Worm (Caenorhabditis elegans) whole organism, L1 larva: Measurements from ENCODE around the gene F46H5.2.

ENCODE experiments used
- Y116A8C.19 ChIP-seq: sonication (generic microtip); optimal IDR thresholded peaks from 2 replicates; lab custom pipeline; 2016; ENCODE audit warnings: missing compliant biosample characterization, missing genetic modification characterization, borderline replicate concordance
- aha-1 ChIP-seq: fragments of 150-350 bp; optimal IDR thresholded peaks from 2 replicates; lab custom pipeline; 2014; ENCODE audit warnings: missing biosample characterization, missing genetic modification characterization
- alr-1 ChIP-seq: fragments of 200-800 bp; sonication (Bioruptor generic); optimal IDR thresholded peaks from 2 replicates; lab custom pipeline; 2018; ENCODE audit warnings: borderline replicate concordance, mild to moderate bottlenecking, missing genetic modification characterization, missing compliant biosample characterization
- blmp-1 ChIP-seq: fragments of 150-350 bp; optimal IDR thresholded peaks from 2 replicates; lab custom pipeline; 2014; ENCODE audit warnings: missing biosample characterization, missing genetic modification characterization
- ceh-63 ChIP-seq: fragments of 200-800 bp; sonication (Bioruptor generic); optimal IDR thresholded peaks from 2 replicates; lab custom pipeline; 2018; ENCODE audit warnings: mild to moderate bottlenecking, missing genetic modification characterization, missing compliant biosample characterization
- ceh-90 ChIP-seq: sonication (generic microtip); optimal IDR thresholded peaks from 2 replicates; lab custom pipeline; 2016; ENCODE audit warnings: missing genetic modification characterization, missing compliant biosample characterization
- dsc-1 ChIP-seq: sonication (generic microtip); optimal IDR thresholded peaks from 2 replicates; lab custom pipeline; 2016; ENCODE audit warnings: mild to moderate bottlenecking, missing genetic modification characterization, missing compliant biosample characterization
- efl-3 ChIP-seq: fragments of 200-800 bp; sonication (Bioruptor generic); optimal IDR thresholded peaks from 2 replicates; lab custom pipeline; 2018; ENCODE audit warnings: mild to moderate bottlenecking, missing genetic modification characterization, missing compliant biosample characterization
- egl-13 ChIP-seq: sonication (generic microtip); optimal IDR thresholded peaks from 2 replicates; lab custom pipeline; 2016; ENCODE audit warnings: missing genotype, missing genetic modification reagents, missing genetic modification characterization, missing compliant biosample characterization
- elt-2 ChIP-seq: sonication (generic microtip); optimal IDR thresholded peaks from 2 replicates; lab custom pipeline; 2016; ENCODE audit warnings: missing genetic modification characterization, mild to moderate bottlenecking, inconsistent platforms, missing compliant biosample characterization, missing genetic modification reagents
- elt-3 ChIP-seq, 6 experiments: fragments of 150-350 bp in 1 of 6; sonication (generic microtip); optimal IDR thresholded peaks; 2 replicates each; lab custom pipeline; 2017 to 2018; ENCODE audit warnings: missing biosample characterization in 6 of 6, missing genetic modification characterization in 6 of 6, inconsistent platforms in 1 of 6
- ets-5 ChIP-seq: fragments of 200-800 bp; sonication (Bioruptor generic); IDR thresholded peaks from 2 replicates; pipeline ENCODE4 v1.3.6; 2022; ENCODE audit warnings: missing genetic modification characterization, missing compliant biosample characterization
- fkh-10 ChIP-seq: sonication (generic microtip); optimal IDR thresholded peaks from 2 replicates; lab custom pipeline; 2017; ENCODE audit warnings: missing biosample characterization, missing genetic modification reagents, missing genetic modification characterization
- fkh-8 ChIP-seq: sonication (generic microtip); optimal IDR thresholded peaks from 2 replicates; lab custom pipeline; 2016; ENCODE audit warnings: mild to moderate bottlenecking, missing genetic modification characterization, missing compliant biosample characterization
- fos-1 ChIP-seq: fragments of 150-350 bp; optimal IDR thresholded peaks from 2 replicates; lab custom pipeline; 2014; ENCODE audit warnings: missing biosample characterization, missing genetic modification characterization
- hlh-17 ChIP-seq: fragments of 200-800 bp; sonication (Bioruptor generic); optimal IDR thresholded peaks from 2 replicates; lab custom pipeline; 2018; ENCODE audit warnings: missing genetic modification characterization, mild to moderate bottlenecking, missing compliant biosample characterization, moderate library complexity, borderline replicate concordance
- hpl-2 ChIP-seq: fragments of 150-350 bp; optimal IDR thresholded peaks from 2 replicates; lab custom pipeline; 2014; ENCODE audit warnings: missing biosample characterization, missing genetic modification reagents, missing genetic modification characterization
- irx-1 ChIP-seq: sonication (generic microtip); optimal IDR thresholded peaks from 2 replicates; lab custom pipeline; 2016; ENCODE audit warnings: missing genetic modification characterization, missing compliant biosample characterization
- isw-1 ChIP-seq: fragments of 200-800 bp; sonication (Bioruptor generic); IDR thresholded peaks from 2 replicates; pipeline ENCODE4 v1.3.6; 2022; ENCODE audit warnings: missing genetic modification characterization, missing compliant biosample characterization
- lin-13 ChIP-seq: fragments of 150-350 bp; optimal IDR thresholded peaks from 2 replicates; lab custom pipeline; 2014; ENCODE audit warnings: missing biosample characterization, missing genetic modification reagents, missing genetic modification characterization
- lin-15B ChIP-seq: fragments of 150-350 bp; sonication (generic microtip); optimal IDR thresholded peaks from 3 replicates; lab custom pipeline; 2014; ENCODE audit warnings: missing biosample characterization, missing genetic modification characterization
- lin-39 ChIP-seq: fragments of 150-350 bp; optimal IDR thresholded peaks from 2 replicates; lab custom pipeline; 2014; ENCODE audit warnings: missing biosample characterization, missing genetic modification reagents, missing genetic modification characterization
- lir-3 ChIP-seq: sonication (generic microtip); optimal IDR thresholded peaks from 2 replicates; lab custom pipeline; 2016; ENCODE audit warnings: mild to moderate bottlenecking, missing genetic modification characterization, moderate library complexity, missing compliant biosample characterization; ENCODE audit not compliant: poor library complexity
- mdl-1 ChIP-seq, 2 experiments: fragments of 150-350 bp; optimal IDR thresholded peaks; 2 replicates each; lab custom pipeline; 2014 to 2017; ENCODE audit warnings: missing biosample characterization in 2 of 2, missing genetic modification characterization in 2 of 2, inconsistent platforms in 1 of 2
- mef-2 ChIP-seq: fragments of 150-350 bp; optimal IDR thresholded peaks from 2 replicates; lab custom pipeline; 2014; ENCODE audit warnings: missing biosample characterization, missing genetic modification characterization
- nhr-11 ChIP-seq: fragments of 150-350 bp; optimal IDR thresholded peaks from 2 replicates; lab custom pipeline; 2014; ENCODE audit warnings: missing biosample characterization, missing genetic modification characterization
- nhr-19 ChIP-seq: fragments of 200-800 bp; sonication (Bioruptor generic); conservative IDR thresholded peaks from 2 replicates; pipeline ENCODE4 v1.3.6; 2022; ENCODE audit warnings: missing genetic modification characterization, missing compliant biosample characterization
- nhr-28 ChIP-seq: fragments of 150-350 bp; optimal IDR thresholded peaks from 2 replicates; lab custom pipeline; 2014; ENCODE audit warnings: missing biosample characterization, missing genetic modification characterization
- nhr-47 ChIP-seq: sonication (generic microtip); optimal IDR thresholded peaks from 2 replicates; lab custom pipeline; 2016; ENCODE audit warnings: mild to moderate bottlenecking, missing genetic modification characterization, moderate library complexity, missing compliant biosample characterization
- nhr-71 ChIP-seq: sonication (generic microtip); optimal IDR thresholded peaks from 2 replicates; lab custom pipeline; 2016; ENCODE audit warnings: mild to moderate bottlenecking, missing genetic modification characterization, moderate library complexity, missing compliant biosample characterization
- nhr-76 ChIP-seq: sonication (generic microtip); optimal IDR thresholded peaks from 2 replicates; lab custom pipeline; 2017; ENCODE audit warnings: missing biosample characterization, missing genetic modification characterization
- nhr-85 ChIP-seq: sonication (generic microtip); peaks from one replicate; lab custom pipeline; 2016; ENCODE audit warnings: missing genetic modification characterization, inconsistent platforms, missing compliant biosample characterization
- nhr-90 ChIP-seq: sonication (generic microtip); optimal IDR thresholded peaks from 2 replicates; lab custom pipeline; 2016; ENCODE audit warnings: mild to moderate bottlenecking, missing genetic modification characterization, missing compliant biosample characterization; ENCODE audit not compliant: poor library complexity
- rnt-1 ChIP-seq: sonication (generic microtip); optimal IDR thresholded peaks from 2 replicates; lab custom pipeline; 2016; ENCODE audit warnings: mild to moderate bottlenecking, missing genetic modification characterization, moderate library complexity, missing compliant biosample characterization
- snpc-4 ChIP-seq: fragments of 150-350 bp; optimal IDR thresholded peaks from 2 replicates; lab custom pipeline; 2014; ENCODE audit warnings: missing biosample characterization, missing genetic modification characterization
- snu-23 ChIP-seq: sonication (generic microtip); optimal IDR thresholded peaks from 2 replicates; lab custom pipeline; 2016; ENCODE audit warnings: missing genetic modification characterization, missing compliant biosample characterization
- sox-4 ChIP-seq: sonication (generic microtip); optimal IDR thresholded peaks from 2 replicates; lab custom pipeline; 2016; ENCODE audit warnings: missing genetic modification characterization, missing compliant biosample characterization
- sup-37 ChIP-seq: fragments of 200-800 bp; sonication (Bioruptor generic); optimal IDR thresholded peaks from 2 replicates; lab custom pipeline; 2018; ENCODE audit warnings: mild to moderate bottlenecking, missing genetic modification characterization, missing compliant biosample characterization
- tlp-1 ChIP-seq: fragments of 150-350 bp; optimal IDR thresholded peaks from 2 replicates; lab custom pipeline; 2014; ENCODE audit warnings: missing biosample characterization, missing genetic modification characterization
- unc-98 ChIP-seq: fragments of 200-800 bp; sonication (Bioruptor generic); IDR thresholded peaks from 2 replicates; pipeline ENCODE4 v1.3.6; 2022; ENCODE audit warnings: missing genetic modification characterization, missing compliant biosample characterization
- zag-1 ChIP-seq: fragments of 150-350 bp; optimal IDR thresholded peaks from 2 replicates; lab custom pipeline; 2014; ENCODE audit warnings: missing biosample characterization, missing genetic modification characterization
- zip-4 ChIP-seq: fragments of 200-800 bp; sonication (Bioruptor generic); optimal IDR thresholded peaks from 2 replicates; lab custom pipeline; 2018; ENCODE audit warnings: mild to moderate bottlenecking, missing genetic modification characterization, moderate library complexity, missing compliant biosample characterization
- ztf-11 ChIP-seq, 2 experiments: sonication (generic microtip); optimal IDR thresholded peaks; 2 replicates each; lab custom pipeline; 2016 to 2017; ENCODE audit warnings: missing genetic modification characterization in 2 of 2, missing biosample characterization in 1 of 2, missing compliant biosample characterization in 1 of 2
- ztf-4 ChIP-seq: fragments of 150-350 bp; optimal IDR thresholded peaks from 2 replicates; lab custom pipeline; 2014; ENCODE audit warnings: missing biosample characterization, missing genetic modification characterization

The F46H5.2 gene

DNA sequence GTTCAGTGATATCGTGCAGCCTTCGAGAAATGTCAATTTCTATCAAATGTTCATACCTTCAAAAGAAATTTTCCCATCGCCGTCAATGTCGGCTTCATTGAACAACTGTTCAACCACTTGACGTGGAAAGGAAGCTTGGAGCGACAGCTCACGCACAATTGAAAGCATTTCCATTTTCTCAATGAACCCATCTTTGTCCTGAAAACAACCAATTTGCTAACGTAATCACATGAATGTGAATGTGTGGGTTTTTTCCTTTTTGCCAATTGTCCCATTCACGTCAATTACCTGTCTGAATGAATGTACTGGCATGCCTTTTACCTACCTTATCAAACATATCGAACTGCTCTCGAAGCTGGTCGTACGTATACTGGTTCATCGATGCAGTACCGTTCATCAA is 30.9 kb downstream of the F46H5.2 start:
- TF ChIP-seq fkh-8 (tag; lab: Kevin White, UChicago) (no peak), ets-5 (GFP tag; lab: Robert Waterston, UW) (no peak), sup-37 (GFP tag; lab: Kevin White, UChicago) (no peak), nhr-71 (tag; lab: Kevin White, UChicago) (no peak), mef-2 (no peak), alr-1 (tag; lab: Kevin White, UChicago) (no peak), snu-23 (GFP tag; lab: Kevin White, UChicago) (no peak), nhr-11 (no peak), fos-1 (tag; lab: Kevin White, UChicago) (no peak), ceh-63 (GFP tag; lab: Kevin White, UChicago) (no peak)
- TF ChIP-seq, all 84 proteins: peak for 0

DNA sequence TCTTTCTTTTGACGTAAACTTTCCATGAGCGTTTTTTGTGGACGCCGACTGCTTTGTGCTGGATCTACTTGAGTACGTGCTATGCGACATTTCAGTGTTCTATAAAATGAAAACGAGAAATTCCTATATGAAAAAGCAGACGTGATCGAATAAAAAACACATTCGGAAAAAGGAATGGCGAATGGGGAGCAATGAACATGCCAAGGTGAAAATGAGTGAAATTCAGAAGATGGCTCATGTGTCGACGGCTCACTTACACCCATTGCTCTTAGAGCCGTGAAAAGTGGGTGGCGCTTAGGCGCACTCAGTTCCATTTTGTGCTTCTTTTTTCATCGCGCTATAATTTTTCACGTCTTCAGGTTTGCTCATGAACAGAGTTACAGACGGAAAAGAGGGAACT is 33.2 kb downstream of the F46H5.2 start, which contains the start of gene K03A1.4:
Gene K03A1.4, minus strand, starts transcription at position 101 of the 400 bp plus-strand sequence.
- TF ChIP-seq zag-1 (no peak), fkh-10 (GFP tag; lab: Kevin White, UChicago) (no peak), egl-13 (tag; lab: Kevin White, UChicago) (no peak), nhr-85 (tag; lab: Kevin White, UChicago) (no peak), ceh-90 (tag; lab: Kevin White, UChicago) (no peak), aha-1 (tag; lab: Kevin White, UChicago) (no peak), sox-4 (tag; lab: Kevin White, UChicago) (no peak), unc-98 (GFP tag; lab: Robert Waterston, UW) (no peak), mdl-1 (tag; optimal IDR thresholded peaks at IDR 0.05; lab: Kevin White, UChicago) (no peak), ceh-63 (GFP tag; lab: Kevin White, UChicago) (no peak), hlh-17 (GFP tag; lab: Kevin White, UChicago) (no peak), ztf-4 (tag; lab: Kevin White, UChicago) (no peak), snpc-4 (tag; lab: Kevin White, UChicago) (no peak), fkh-8 (tag; lab: Kevin White, UChicago) (no peak), nhr-28 (tag; lab: Kevin White, UChicago) (no peak), irx-1 (no peak), lin-39 (tag; lab: Kevin White, UChicago) (no peak), tlp-1 (no peak)

DNA sequence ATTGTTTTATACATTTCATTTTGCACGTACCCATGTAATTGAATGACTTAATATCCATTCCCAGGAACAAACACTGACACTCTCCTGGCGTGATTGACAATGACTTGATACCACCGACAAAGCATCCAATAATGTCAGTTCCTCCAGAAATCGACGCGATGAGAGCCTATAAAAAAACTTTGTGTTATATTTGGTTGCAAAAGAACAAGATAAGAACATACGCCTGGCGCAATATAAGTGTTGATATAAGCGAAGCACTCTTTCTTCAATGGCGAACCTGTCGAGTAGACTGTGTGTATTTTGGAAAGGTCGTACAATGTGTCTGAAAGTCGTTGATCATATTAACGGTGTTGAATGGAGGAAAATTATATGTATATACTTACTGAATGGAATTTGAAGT is 37.7 kb downstream of the F46H5.2 start:
- TF ChIP-seq nhr-47 (tag; lab: Kevin White, UChicago) (no peak), hpl-2 (GFP tag; lab: Kevin White, UChicago) (no peak), egl-13 (tag; lab: Kevin White, UChicago) (no peak), elt-3 (tag; optimal IDR thresholded peaks at IDR 0.05; lab: Kevin White, UChicago) (no peak), blmp-1 (tag; lab: Kevin White, UChicago) (no peak), zip-4 (no peak), ztf-11 (tag; optimal IDR thresholded peaks at IDR 0.05; lab: Kevin White, UChicago) (no peak), ets-5 (GFP tag; lab: Robert Waterston, UW) (no peak), rnt-1 (tag; lab: Kevin White, UChicago) (no peak), mdl-1 (tag; optimal IDR thresholded peaks at IDR 0.05; lab: Kevin White, UChicago) (no peak), lin-15B (tag; lab: Kevin White, UChicago) (no peak), fos-1 (tag; lab: Kevin White, UChicago) (no peak)

DNA sequence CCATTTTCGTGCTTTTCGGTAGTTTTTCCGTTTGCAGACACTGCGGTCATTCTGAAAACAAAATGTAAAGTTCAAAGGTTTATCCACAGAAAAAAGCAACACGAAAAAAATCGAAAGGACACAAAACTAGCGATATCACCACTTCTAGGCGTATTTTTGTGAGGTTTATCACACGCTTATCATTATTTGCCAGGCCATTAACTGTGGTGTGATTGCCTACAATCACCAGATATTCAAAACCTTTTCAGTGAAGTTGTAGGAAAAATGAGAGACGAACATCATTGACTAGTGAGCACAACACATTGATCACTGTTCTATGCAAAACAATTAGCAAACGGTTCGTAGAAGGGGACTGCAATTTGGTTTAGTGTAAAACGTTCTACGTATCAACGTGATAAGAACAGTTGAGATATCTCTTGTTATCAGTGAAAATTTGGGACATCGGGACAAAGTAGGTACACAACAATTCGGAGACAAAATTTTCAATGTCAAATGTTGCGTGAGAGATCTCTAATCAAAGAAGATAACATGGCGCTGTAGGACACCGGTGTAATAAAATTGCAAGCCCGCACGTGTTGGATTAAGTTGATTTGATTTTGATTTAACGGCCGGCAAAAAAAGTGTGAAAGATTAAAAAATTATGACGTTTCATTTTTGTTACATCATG is 40.2 kb downstream of the F46H5.2 start, which contains the start of gene sur-5:
Gene sur-5, minus strand, starts transcription at position 51 of the 667 bp plus-strand sequence.
- TF ChIP-seq lin-39 (tag; lab: Kevin White, UChicago), result no peak
- peak; percentile 26 for TF ChIP-seq nhr-47 (tag; lab: Kevin White, UChicago)
- TF ChIP-seq mef-2, result no peak
- peak; percentile 2 for TF ChIP-seq lir-3
- peak; percentile 79 for TF ChIP-seq elt-2
- no peak for TF ChIP-seq fkh-10 (GFP tag; lab: Kevin White, UChicago)
- peak; percentile 12; the same call in 1 of the 2 replicates for TF ChIP-seq nhr-19 (GFP tag; lab: Robert Waterston, UW)
- no peak for TF ChIP-seq efl-3 (GFP tag; lab: Kevin White, UChicago)
- TF ChIP-seq nhr-85 (tag; lab: Kevin White, UChicago), result peak; percentile 78
- peak in 4 of 6 experiments; percentile 54 to 95 (median 64) for TF ChIP-seq elt-3 (tag; optimal IDR thresholded peaks at IDR 0.05; lab: Kevin White, UChicago)
- no peak for TF ChIP-seq nhr-11
- TF ChIP-seq isw-1 (GFP tag; lab: Robert Waterston, UW), result no peak
- TF ChIP-seq dsc-1, result no peak
- TF ChIP-seq lin-13 (GFP tag; lab: Kevin White, UChicago), result no peak
- TF ChIP-seq Y116A8C.19 (tag; lab: Kevin White, UChicago), result no peak
- TF ChIP-seq nhr-90 (tag; lab: Kevin White, UChicago), result no peak
- peak; percentile 1 for TF ChIP-seq rnt-1 (tag; lab: Kevin White, UChicago)
- no peak for TF ChIP-seq fos-1 (tag; lab: Kevin White, UChicago)
- no peak for TF ChIP-seq tlp-1
- TF ChIP-seq nhr-76 (tag; lab: Kevin White, UChicago), result no peak
